Worm (Caenorhabditis elegans) whole organism, L4/young adult: Measurements from ENCODE around the gene clec-5.
"Not testable (repeated sequence)": the region's sequence is repeated elsewhere in the genome, so short reads cannot be mapped to it uniquely, and the experiment has no call there.

Experiments used
- W03F9.2 ChIP-seq: fragments of 150-350 bp; optimal IDR thresholded peaks from 2 replicates; lab custom pipeline; 2014; ENCODE audit warnings: missing biosample characterization, missing genetic modification characterization
- dao-5 ChIP-seq: sonication (generic microtip); optimal IDR thresholded peaks from 2 replicates; lab custom pipeline; 2016; ENCODE audit warnings: missing genotype, missing genetic modification characterization, moderate library complexity, missing compliant biosample characterization
- him-1 ChIP-seq: sonication (generic microtip); optimal IDR thresholded peaks from 2 replicates; lab custom pipeline; 2016; ENCODE audit warnings: missing genotype, missing genetic modification reagents, missing genetic modification characterization, missing compliant biosample characterization

Gene clec-5

ce11 chrIII:4883429-4883828, at the start of gene clec-5:
Gene clec-5 (minus strand): TSS chrIII:4883606.
- TF ChIP-seq W03F9.2 (no peak), him-1 (tag; lab: Kevin White, UChicago) (no peak), dao-5 (no peak)

- TF ChIP-seq him-1 (tag; lab: Kevin White, UChicago): no peak
Observed at ce11 chrIII:4932203-4932699, 48.8 kb upstream of the clec-5 start, which contains the start of the genes C26E6.12 and eri-9. Gene C26E6.12 (minus strand): TSS chrIII:4932253. Gene eri-9 (plus strand): TSS chrIII:4932450.

- no peak for TF ChIP-seq him-1 (tag; lab: Kevin White, UChicago)
- no peak for TF ChIP-seq dao-5
- TF ChIP-seq W03F9.2: peak; percentile 79
Observed at ce11 chrIII:4930154-4930679, 46.8 kb upstream of the clec-5 start, which contains the start of gene set-2. Gene set-2 (minus strand): TSS chrIII:4930204.

ce11 chrIII:4924134-4924533, 40.7 kb upstream of the clec-5 start:
- TF ChIP-seq him-1 (tag; lab: Kevin White, UChicago): no peak
- TF ChIP-seq W03F9.2: no peak
- TF ChIP-seq dao-5: no peak

ce11 chrIII:4922020-4922419, 38.6 kb upstream of the clec-5 start, which contains the start of gene mmab-1:
Gene mmab-1 (minus strand): TSS chrIII:4922114.
- not testable (repeated sequence) for TF ChIP-seq W03F9.2; him-1 (tag; lab: Kevin White, UChicago); dao-5

- TF ChIP-seq W03F9.2 (no peak), dao-5 (no peak), him-1 (tag; lab: Kevin White, UChicago) (no peak)
Observed at ce11 chrIII:4920221-4920620, 36.8 kb upstream of the clec-5 start, which contains the start of gene ula-1. Gene ula-1 (minus strand): TSS chrIII:4920321.

- TF ChIP-seq W03F9.2 (no peak), dao-5 (no peak), him-1 (tag; lab: Kevin White, UChicago) (no peak)
Observed at ce11 chrIII:4918906-4919305, 35.5 kb upstream of the clec-5 start.

ce11 chrIII:4917960-4918712, 34.7 kb upstream of the clec-5 start, which contains the start of gene rpb-8:
Gene rpb-8 (minus strand): TSS chrIII:4918008.
- TF ChIP-seq W03F9.2 (peak; percentile 60), him-1 (tag; lab: Kevin White, UChicago) (no peak), dao-5 (no peak)

ce11 chrIII:4917077-4917476, 33.7 kb upstream of the clec-5 start, which contains the start of gene rars-1:
Gene rars-1 (minus strand): TSS chrIII:4917177.
- no peak for TF ChIP-seq dao-5
- no peak for TF ChIP-seq W03F9.2
- no peak for TF ChIP-seq him-1 (tag; lab: Kevin White, UChicago)

ce11 chrIII:4913736-4914135, 30.3 kb upstream of the clec-5 start:
- TF ChIP-seq W03F9.2 (no peak), dao-5 (no peak), him-1 (tag; lab: Kevin White, UChicago) (no peak)

ce11 chrIII:4912317-4912716, 28.9 kb upstream of the clec-5 start, which contains the start of the genes F26F4.9 and cee-1:
Gene F26F4.9 (minus strand): TSS chrIII:4912521.
Gene cee-1 (plus strand): TSS chrIII:4912699.
- TF ChIP-seq dao-5 (no peak), him-1 (tag; lab: Kevin White, UChicago) (no peak), W03F9.2 (peak; percentile 52)

- TF ChIP-seq W03F9.2: no peak
- TF ChIP-seq him-1 (tag; lab: Kevin White, UChicago): no peak
- TF ChIP-seq dao-5: no peak
Observed at ce11 chrIII:4910956-4911355, 27.6 kb upstream of the clec-5 start, which contains the start of gene F26F4.2. Gene F26F4.2 (plus strand): TSS chrIII:4911256.

- TF ChIP-seq W03F9.2 (no peak), dao-5 (no peak), him-1 (tag; lab: Kevin White, UChicago) (no peak)
Observed at ce11 chrIII:4909938-4910337, 26.5 kb upstream of the clec-5 start, which contains the start of gene F26F4.12. Gene F26F4.12 (minus strand): TSS chrIII:4910038.

ce11 chrIII:4906896-4907295, 23.5 kb upstream of the clec-5 start, which contains the start of gene rom-1:
Gene rom-1 (plus strand): TSS chrIII:4907196.
- TF ChIP-seq him-1 (tag; lab: Kevin White, UChicago) (no peak), W03F9.2 (no peak), dao-5 (no peak)
